Worm (Caenorhabditis elegans): ENCODE measurements around the gene srh-130.

DNA sequence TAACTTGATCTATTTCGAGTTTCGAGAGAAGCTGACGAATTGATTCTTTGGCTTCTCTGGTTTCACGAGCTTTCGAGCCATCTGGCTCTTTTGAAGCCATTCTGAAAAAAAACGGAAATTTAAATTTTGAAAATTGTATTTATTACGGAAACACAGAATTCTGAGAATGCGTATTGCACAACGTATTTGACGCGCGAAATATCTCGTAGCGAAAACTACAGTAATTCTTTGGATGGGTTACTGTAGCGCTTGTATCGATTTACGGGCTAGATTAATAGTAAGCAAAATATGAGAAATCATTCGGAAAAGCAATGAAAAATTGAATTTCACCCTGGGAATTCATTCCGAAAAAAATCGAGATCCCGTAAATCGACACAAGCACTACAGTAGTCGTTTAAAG lies 37.3 kb upstream of the srh-130 start, which contains the start of gene C04F5.8:
- TF ChIP-seq T20F7.1 (GFP tag; optimal IDR thresholded peaks at IDR 0.05) (no peak), R02D3.7 (tag; optimal IDR thresholded peaks at IDR 0.05) (no peak), egl-27 (tag; optimal IDR thresholded peaks at IDR 0.05) (no peak), ceh-82 (tag; optimal IDR thresholded peaks at IDR 0.05) (no peak), pqm-1 (tag; optimal IDR thresholded peaks at IDR 0.05) (no peak), unc-130 (GFP tag; optimal IDR thresholded peaks at IDR 0.05) (no peak), zfp-3 (GFP tag; conservative IDR thresholded peaks at IDR 0.05) (no peak), ama-1 (optimal IDR thresholded peaks at IDR 0.05) (no peak)
